Fruit fly (Drosophila melanogaster) whole organism, pupa: ENCODE data around the gene fng.

Experiments
- CG10348 ChIP-seq: fragments of 200-800 bp; sonication (Bioruptor generic); IDR thresholded peaks from 2 replicates; pipeline ENCODE4 v1.3.6; 2022; ENCODE audit warnings: missing biosample characterization, missing genetic modification characterization
- CG12605 ChIP-seq: fragments of 200-800 bp; sonication (Bioruptor generic); IDR thresholded peaks from 2 replicates; pipeline ENCODE4 v1.3.6; 2022; ENCODE audit warnings: missing biosample characterization, missing genetic modification characterization
- CG8159 ChIP-seq: fragments of 200-800 bp; sonication (Bioruptor generic); optimal IDR thresholded peaks from 3 replicates; lab custom pipeline; 2018; ENCODE audit warnings: missing biosample characterization, mild to moderate bottlenecking, missing genetic modification characterization, moderate library complexity

DNA sequence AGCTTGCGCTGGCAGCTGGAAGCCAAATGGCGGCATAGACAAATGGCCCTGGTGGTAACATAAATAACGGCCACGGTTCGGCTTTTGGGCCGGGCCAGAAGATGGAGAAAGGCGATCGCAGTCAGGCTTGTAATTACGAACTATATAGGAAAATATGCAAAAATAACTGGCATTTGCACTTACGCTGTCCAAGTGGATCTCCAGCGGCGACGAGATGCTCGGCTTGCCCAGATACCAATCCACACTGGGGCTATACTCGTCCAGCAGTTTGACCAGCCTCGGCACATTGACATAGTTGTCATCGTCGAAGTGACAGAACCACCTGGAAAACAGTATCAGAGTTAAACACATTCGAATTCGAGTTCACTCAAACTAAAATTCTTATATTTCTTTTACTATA lies 21.8 kb downstream of the fng start, which contains the start of gene CG10589:
- TF ChIP-seq CG12605 (GFP tag; lab: Robert Waterston, UW) (no peak), CG10348 (GFP tag; lab: Robert Waterston, UW) (no peak), CG8159 (tag; lab: Kevin White, UChicago) (no peak)
